Worm (Caenorhabditis elegans) whole organism, late embryonic: ENCODE measurements around the gene lin-8.

Source experiments
- fkh-10 ChIP-seq: fragments of 150-350 bp; optimal IDR thresholded peaks from 2 replicates; lab custom pipeline; 2014; ENCODE audit warnings: missing biosample characterization, missing genetic modification reagents, missing genetic modification characterization
- pha-2 ChIP-seq: sonication (generic microtip); optimal IDR thresholded peaks from 2 replicates; lab custom pipeline; 2017; ENCODE audit warnings: mild to moderate bottlenecking, missing genetic modification characterization, missing compliant biosample characterization
- tbx-2 ChIP-seq: sonication (generic microtip); optimal IDR thresholded peaks from 2 replicates; lab custom pipeline; 2016; ENCODE audit warnings: missing genetic modification characterization, missing compliant biosample characterization

DNA sequence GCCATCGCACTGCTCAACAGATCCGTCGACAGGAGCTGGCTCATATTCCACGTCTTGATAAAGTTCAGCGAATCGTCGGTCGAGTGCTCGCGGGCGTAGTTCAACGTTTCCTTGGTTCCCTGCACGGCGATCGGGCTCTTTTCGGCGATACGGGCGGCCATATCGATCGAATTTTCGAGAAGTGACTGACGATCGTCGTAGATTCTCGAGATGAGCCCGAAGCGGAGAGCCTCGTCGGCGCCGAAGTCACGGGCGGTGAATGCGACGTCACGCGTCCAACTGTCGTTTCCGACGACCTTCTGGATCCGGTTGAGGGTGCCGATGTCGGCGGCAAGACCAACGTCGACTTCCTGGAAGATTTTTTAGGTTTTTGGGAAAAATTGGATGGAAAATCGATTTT, 52.9 kb downstream of the lin-8 start:
- TF ChIP-seq pha-2 (tag; lab: Kevin White, UChicago) = no peak
- no peak for TF ChIP-seq tbx-2 (tag; lab: Kevin White, UChicago)
- no peak for TF ChIP-seq fkh-10
